Fruit fly (Drosophila melanogaster): Measurements from ENCODE around the gene DIP-epsilon.

DIP-epsilon gene

dm6 chr2L:6343084-6343873 lies 67.8 kb downstream of the DIP-epsilon start (continued):
- TF ChIP-seq corto (GFP tag; optimal IDR thresholded peaks at IDR 0.05) (no peak), Nf-YB (GFP tag; optimal IDR thresholded peaks at IDR 0.05) (no peak), trem (tag; optimal IDR thresholded peaks at IDR 0.05) (peak; percentile 16), wor (GFP tag; IDR thresholded peaks at IDR 0.05) (no peak), CG17912 (GFP tag; optimal IDR thresholded peaks at IDR 0.05) (peak; percentile 65), chm (GFP tag; IDR thresholded peaks at IDR 0.05) (no peak), CG17186 (GFP tag; optimal IDR thresholded peaks at IDR 0.05) (peak; percentile 77), Abd-B (GFP tag; optimal IDR thresholded peaks at IDR 0.05) (peak; percentile 30), so (GFP tag; IDR thresholded peaks at IDR 0.05) (no peak), CG12942 (GFP tag; optimal IDR thresholded peaks at IDR 0.05) (no peak), Hmr (GFP tag; optimal IDR thresholded peaks at IDR 0.05) (peak; percentile 2), CG12769 (tag; optimal IDR thresholded peaks at IDR 0.05) (peak; percentile 21), CHES-1-like (GFP tag; optimal IDR thresholded peaks at IDR 0.05) (no peak), CG2120 (GFP tag; optimal IDR thresholded peaks at IDR 0.05) (no peak), CG1792 (GFP tag; optimal IDR thresholded peaks at IDR 0.05) (peak; percentile 7), CG6683 (GFP tag; optimal IDR thresholded peaks at IDR 0.05) (no peak), Nf-YA (GFP tag; IDR thresholded peaks at IDR 0.05) (no peak), inv (GFP tag; IDR thresholded peaks at IDR 0.05; ENCODE audit: partially characterized antibody) (no peak), da (GFP tag; optimal IDR thresholded peaks at IDR 0.05) (no peak), amos (GFP tag; IDR thresholded peaks at IDR 0.05; ENCODE audit: partially characterized antibody) (peak; percentile 44; the same call in 1 of the 2 replicates), grau (tag; optimal IDR thresholded peaks at IDR 0.05) (peak; percentile 1), z (GFP tag; IDR thresholded peaks at IDR 0.05) (no peak), al (GFP tag; IDR thresholded peaks at IDR 0.05) (no peak), Blimp-1 (GFP tag; optimal IDR thresholded peaks at IDR 0.05) (no peak), ham (GFP tag; IDR thresholded peaks at IDR 0.05) (no peak), CTCF (GFP tag; optimal IDR thresholded peaks at IDR 0.05) (peak; percentile 31), Dp (GFP tag; optimal IDR thresholded peaks at IDR 0.05) (peak; percentile 95), Fer1 (GFP tag; optimal IDR thresholded peaks at IDR 0.05) (peak; percentile 20), BEAF-32 (GFP tag; optimal IDR thresholded peaks at IDR 0.05) (peak; percentile 33), CG18011 (GFP tag; optimal IDR thresholded peaks at IDR 0.05) (peak; percentile 98), CG11093 (GFP tag; IDR thresholded peaks at IDR 0.05) (no peak), CG12659 (GFP tag; optimal IDR thresholded peaks at IDR 0.05) (peak; percentile 2), Scr (GFP tag; IDR thresholded peaks at IDR 0.05; ENCODE audit: partially characterized antibody) (peak; percentile 17; the same call in 1 of the 2 replicates), Dll (GFP tag; IDR thresholded peaks at IDR 0.05; ENCODE audit: partially characterized antibody) (no peak), crp (GFP tag; optimal IDR thresholded peaks at IDR 0.05) (peak in 1 of 2 experiments; percentile 71), Vsx1 (GFP tag; optimal IDR thresholded peaks at IDR 0.05) (no peak), CG3281 (GFP tag; optimal IDR thresholded peaks at IDR 0.05) (no peak), Sin3A (optimal IDR thresholded peaks at IDR 0.05) (peak; percentile 54), Pdp1 (GFP tag; optimal IDR thresholded peaks at IDR 0.05) (peak in 1 of 2 experiments; percentile 99), fu2 (GFP tag; optimal IDR thresholded peaks at IDR 0.05) (no peak), NfI (GFP tag; optimal IDR thresholded peaks at IDR 0.05) (no peak), yki (optimal IDR thresholded peaks at IDR 0.05) (no peak), CG31224 (GFP tag; IDR thresholded peaks at IDR 0.05) (no peak), Oaz (GFP tag; IDR thresholded peaks at IDR 0.05) (no peak), seq (GFP tag; IDR thresholded peaks at IDR 0.05) (no peak), pfk (GFP tag; optimal IDR thresholded peaks at IDR 0.05) (peak; percentile 13), ap (GFP tag; IDR thresholded peaks at IDR 0.05) (no peak), NFAT (GFP tag; IDR thresholded peaks at IDR 0.05) (peak; percentile 87), cwo (GFP tag; optimal IDR thresholded peaks at IDR 0.05) (peak; percentile 47), CG12236 (GFP tag; optimal IDR thresholded peaks at IDR 0.05) (no peak)
